Fruit fly (Drosophila melanogaster): ENCODE measurements around the gene CG16762.
A peak's percentile ranks its signal among the peaks of the same experiment; 100 is the strongest.

Gene CG16762

dm6 chr3L:2476941-2477340 lies 1.5 kb upstream of the CG16762 start:
- TF ChIP-seq toe (GFP tag; optimal IDR thresholded peaks at IDR 0.05) (no peak), Hr96 (GFP tag; optimal IDR thresholded peaks at IDR 0.05) (no peak), cic (GFP tag; optimal IDR thresholded peaks at IDR 0.05) (no peak)

dm6 chr3L:2472302-2473016 lies 3.0 kb downstream of the CG16762 start:
- TF ChIP-seq kay (GFP tag; ENCODE audit: borderline replicate concordance) (peak; percentile 24), CG14711 (tag; optimal IDR thresholded peaks at IDR 0.05) (no peak), Crg-1 (GFP tag; optimal IDR thresholded peaks at IDR 0.05) (no peak), CG1620 (GFP tag; optimal IDR thresholded peaks at IDR 0.05) (no peak), Clk (GFP tag; optimal IDR thresholded peaks at IDR 0.05) (no peak), cnc (optimal IDR thresholded peaks at IDR 0.05) (no peak), bab1 (GFP tag; optimal IDR thresholded peaks at IDR 0.05) (no peak)

- TF ChIP-seq CG14711 (tag; optimal IDR thresholded peaks at IDR 0.05), result no peak
Measured at dm6 chr3L:2470735-2471395, 4.5 kb downstream of the CG16762 start.

dm6 chr3L:2469660-2470059 lies 5.8 kb downstream of the CG16762 start:
- TF ChIP-seq CG14711 (tag; optimal IDR thresholded peaks at IDR 0.05), result no peak
- TF ChIP-seq CG12768 (GFP tag; optimal IDR thresholded peaks at IDR 0.05), result no peak
- no peak for TF ChIP-seq cic (GFP tag; optimal IDR thresholded peaks at IDR 0.05)
- no peak for TF ChIP-seq bab1 (GFP tag; optimal IDR thresholded peaks at IDR 0.05)
- no peak for TF ChIP-seq Mnt (GFP tag; optimal IDR thresholded peaks at IDR 0.05)
- no peak for TF ChIP-seq CG33017 (tag; optimal IDR thresholded peaks at IDR 0.05)
- no peak for TF ChIP-seq tj (GFP tag; optimal IDR thresholded peaks at IDR 0.05)
- no peak for TF ChIP-seq CG5204 (GFP tag; optimal IDR thresholded peaks at IDR 0.05)
- TF ChIP-seq toe (GFP tag; optimal IDR thresholded peaks at IDR 0.05), result no peak

- TF ChIP-seq Crg-1 (GFP tag; optimal IDR thresholded peaks at IDR 0.05), result no peak
- peak; percentile 32 for TF ChIP-seq cic (GFP tag; optimal IDR thresholded peaks at IDR 0.05)
- no peak for TF ChIP-seq CG5204 (GFP tag; optimal IDR thresholded peaks at IDR 0.05)
- TF ChIP-seq CG33017 (tag; optimal IDR thresholded peaks at IDR 0.05), result no peak
- peak; percentile 23 for TF ChIP-seq CG7101 (tag; optimal IDR thresholded peaks at IDR 0.05)
- peak; percentile 66 for TF ChIP-seq CG12768 (GFP tag; optimal IDR thresholded peaks at IDR 0.05)
- TF ChIP-seq Clk (GFP tag; optimal IDR thresholded peaks at IDR 0.05), result peak; percentile 31
- peak; percentile 6 for TF ChIP-seq kay (GFP tag; ENCODE audit: borderline replicate concordance)
- no peak for TF ChIP-seq Mnt (GFP tag; optimal IDR thresholded peaks at IDR 0.05)
- no peak for TF ChIP-seq cnc (optimal IDR thresholded peaks at IDR 0.05)
- no peak for TF ChIP-seq tj (GFP tag; optimal IDR thresholded peaks at IDR 0.05)
- TF ChIP-seq CG7045 (GFP tag; optimal IDR thresholded peaks at IDR 0.05), result no peak
- TF ChIP-seq ovo (GFP tag; optimal IDR thresholded peaks at IDR 0.05), result peak; percentile 16
- TF ChIP-seq CG1620 (GFP tag; optimal IDR thresholded peaks at IDR 0.05), result no peak
- no peak for TF ChIP-seq CG11617 (GFP tag; optimal IDR thresholded peaks at IDR 0.05)
- TF ChIP-seq pad (GFP tag; optimal IDR thresholded peaks at IDR 0.05), result no peak
Measured at dm6 chr3L:2468509-2468908, 6.9 kb downstream of the CG16762 start.

- TF ChIP-seq CG7101 (tag; optimal IDR thresholded peaks at IDR 0.05), result peak; percentile 71
- no peak for TF ChIP-seq CG12768 (GFP tag; optimal IDR thresholded peaks at IDR 0.05)
- no peak for TF ChIP-seq toe (GFP tag; optimal IDR thresholded peaks at IDR 0.05)
- TF ChIP-seq pad (GFP tag; optimal IDR thresholded peaks at IDR 0.05), result peak; percentile 69
- peak; percentile 14 for TF ChIP-seq CG7045 (GFP tag; optimal IDR thresholded peaks at IDR 0.05)
- TF ChIP-seq bab1 (GFP tag; optimal IDR thresholded peaks at IDR 0.05), result peak; percentile 92
- TF ChIP-seq cic (GFP tag; optimal IDR thresholded peaks at IDR 0.05), result no peak
- peak; percentile 68 for TF ChIP-seq CG14711 (tag; optimal IDR thresholded peaks at IDR 0.05)
- peak; percentile 94 for TF ChIP-seq tj (GFP tag; optimal IDR thresholded peaks at IDR 0.05)
- peak; percentile 8 for TF ChIP-seq ovo (GFP tag; optimal IDR thresholded peaks at IDR 0.05)
- TF ChIP-seq cnc (optimal IDR thresholded peaks at IDR 0.05), result no peak
- TF ChIP-seq CG33017 (tag; optimal IDR thresholded peaks at IDR 0.05), result peak; percentile 27
- peak; percentile 43 for TF ChIP-seq CG1620 (GFP tag; optimal IDR thresholded peaks at IDR 0.05)
- TF ChIP-seq CG5204 (GFP tag; optimal IDR thresholded peaks at IDR 0.05), result no peak
- TF ChIP-seq CG11617 (GFP tag; optimal IDR thresholded peaks at IDR 0.05), result peak; percentile 51
Measured at dm6 chr3L:2467424-2467838, 8.0 kb downstream of the CG16762 start.

dm6 chr3L:2466411-2467015 lies 8.9 kb downstream of the CG16762 start:
- peak; percentile 17 for TF ChIP-seq Crg-1 (GFP tag; optimal IDR thresholded peaks at IDR 0.05)
- peak; percentile 36 for TF ChIP-seq CG5204 (GFP tag; optimal IDR thresholded peaks at IDR 0.05)
- peak; percentile 49 for TF ChIP-seq Mnt (GFP tag; optimal IDR thresholded peaks at IDR 0.05)
- TF ChIP-seq bab1 (GFP tag; optimal IDR thresholded peaks at IDR 0.05), result peak; percentile 58
- no peak for TF ChIP-seq CG14711 (tag; optimal IDR thresholded peaks at IDR 0.05)
- TF ChIP-seq cnc (optimal IDR thresholded peaks at IDR 0.05), result no peak
- TF ChIP-seq kay (GFP tag; ENCODE audit: borderline replicate concordance), result peak; percentile 97
- TF ChIP-seq CG7045 (GFP tag; optimal IDR thresholded peaks at IDR 0.05), result peak; percentile 3
- TF ChIP-seq CG11617 (GFP tag; optimal IDR thresholded peaks at IDR 0.05), result no peak
- peak; percentile 36 for TF ChIP-seq CG33017 (tag; optimal IDR thresholded peaks at IDR 0.05)
- TF ChIP-seq cic (GFP tag; optimal IDR thresholded peaks at IDR 0.05), result peak; percentile 43
- TF ChIP-seq CG1620 (GFP tag; optimal IDR thresholded peaks at IDR 0.05), result peak; percentile 49
- no peak for TF ChIP-seq toe (GFP tag; optimal IDR thresholded peaks at IDR 0.05)
- TF ChIP-seq Hr96 (GFP tag; optimal IDR thresholded peaks at IDR 0.05), result peak; percentile 10
- no peak for TF ChIP-seq pad (GFP tag; optimal IDR thresholded peaks at IDR 0.05)
- TF ChIP-seq tj (GFP tag; optimal IDR thresholded peaks at IDR 0.05), result peak; percentile 51
- peak; percentile 24 for TF ChIP-seq ovo (GFP tag; optimal IDR thresholded peaks at IDR 0.05)
- peak; percentile 53 for TF ChIP-seq CG7101 (tag; optimal IDR thresholded peaks at IDR 0.05)
- TF ChIP-seq Clk (GFP tag; optimal IDR thresholded peaks at IDR 0.05), result no peak
- TF ChIP-seq CG12768 (GFP tag; optimal IDR thresholded peaks at IDR 0.05), result peak; percentile 14
